Worm (Caenorhabditis elegans) whole organism, L3 larva: ENCODE data around the gene txt-4.

ENCODE experiments used
- egl-27 ChIP-seq: sonication (generic microtip); optimal IDR thresholded peaks from 4 replicates; lab custom pipeline; 2017; ENCODE audit warnings: missing biosample characterization, missing genetic modification reagents, missing genetic modification characterization
- lin-39 ChIP-seq: fragments of 150-350 bp; optimal IDR thresholded peaks from 2 replicates; lab custom pipeline; 2018; ENCODE audit warnings: missing biosample characterization, missing genetic modification reagents, missing genetic modification characterization
- mdl-1 ChIP-seq: fragments of 150-350 bp; optimal IDR thresholded peaks from 2 replicates; lab custom pipeline; 2014; ENCODE audit warnings: missing biosample characterization, missing genetic modification characterization
- nhr-11 ChIP-seq: fragments of 150-350 bp; optimal IDR thresholded peaks from 2 replicates; lab custom pipeline; 2014; ENCODE audit warnings: missing biosample characterization, missing genetic modification characterization
- nhr-25 ChIP-seq: sonication (generic microtip); optimal IDR thresholded peaks from 2 replicates; lab custom pipeline; 2017; ENCODE audit warnings: missing biosample characterization, missing genetic modification characterization
- nhr-28 ChIP-seq: fragments of 150-350 bp; optimal IDR thresholded peaks from 2 replicates; lab custom pipeline; 2014; ENCODE audit warnings: missing biosample characterization, missing genetic modification characterization
- nhr-77 ChIP-seq: fragments of 150-350 bp; optimal IDR thresholded peaks from 2 replicates; lab custom pipeline; 2014; ENCODE audit warnings: missing biosample characterization, missing genetic modification characterization
- ztf-11 ChIP-seq: fragments of 150-350 bp; optimal IDR thresholded peaks from 2 replicates; lab custom pipeline; 2014; ENCODE audit warnings: missing biosample characterization, missing genetic modification characterization
- ztf-4 ChIP-seq: fragments of 150-350 bp; optimal IDR thresholded peaks from 2 replicates; lab custom pipeline; 2014; ENCODE audit warnings: missing biosample characterization, missing genetic modification characterization

ce11 chrIV:1561884-1562283 is 51.5 kb downstream of the txt-4 start, which contains the start of gene hpo-6:
- TF ChIP-seq egl-27: no peak
- TF ChIP-seq nhr-28: no peak
- no peak for TF ChIP-seq nhr-77 (tag; lab: Kevin White, UChicago)
- TF ChIP-seq ztf-4: no peak
- no peak for TF ChIP-seq nhr-11 (tag; lab: Kevin White, UChicago)
- no peak for TF ChIP-seq lin-39 (tag; lab: Kevin White, UChicago)
- TF ChIP-seq mdl-1: no peak
- no peak for TF ChIP-seq nhr-25 (tag; lab: Kevin White, UChicago)
- TF ChIP-seq ztf-11 (tag; lab: Kevin White, UChicago): no peak
